Fruit fly (Drosophila melanogaster): Measurements from ENCODE around the gene CG14441.

The CG14441 gene

DNA sequence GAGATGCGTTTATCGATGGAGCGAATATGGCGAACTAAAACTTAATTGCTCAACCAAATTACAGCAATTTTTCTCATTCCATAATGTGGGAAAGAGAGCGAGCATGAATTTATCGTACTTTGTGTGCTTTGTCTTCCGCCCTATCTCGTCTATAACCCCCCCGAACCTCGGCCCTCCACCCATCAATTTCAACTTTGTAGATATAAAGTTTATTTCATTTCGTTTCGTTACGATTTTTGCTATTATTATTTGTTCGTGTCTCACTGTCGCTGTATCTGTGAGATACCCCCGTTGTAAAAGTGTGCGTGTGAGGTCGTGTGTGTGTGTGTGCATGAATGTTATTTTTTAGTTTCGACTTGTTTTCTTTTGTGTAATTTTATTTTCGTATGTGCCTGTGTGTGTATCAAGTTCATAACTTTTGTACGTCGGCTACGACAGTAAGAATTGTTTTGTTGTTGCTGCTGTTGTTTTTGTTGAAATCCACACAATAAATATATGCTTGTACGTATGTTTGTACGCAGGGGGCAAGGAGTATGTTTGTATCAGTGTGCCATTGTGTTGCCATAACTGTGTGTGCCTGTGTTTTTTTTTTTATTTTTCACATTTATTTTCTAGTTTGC, 9.4 kb downstream of the CG14441 start (continued):
- peak; percentile 60 for TF ChIP-seq crol (GFP tag; IDR thresholded peaks at IDR 0.05)
- peak; percentile 58 for TF ChIP-seq exex (tag; optimal IDR thresholded peaks at IDR 0.05)
- TF ChIP-seq CG11560 (tag; IDR thresholded peaks at IDR 0.05), result no peak
- TF ChIP-seq Pdp1 (GFP tag; optimal IDR thresholded peaks at IDR 0.05), result peak in 1 of 2 experiments; percentile 15
- TF ChIP-seq CG14441 (GFP tag; IDR thresholded peaks at IDR 0.05), result peak; percentile 80
- TF ChIP-seq Rfx (GFP tag; IDR thresholded peaks at IDR 0.05), result peak; percentile 20; the same call in 1 of the 2 replicates
- peak in 1 of 2 experiments; percentile 82 for TF ChIP-seq eve (GFP tag; optimal IDR thresholded peaks at IDR 0.05)
- TF ChIP-seq mirr (GFP tag; optimal IDR thresholded peaks at IDR 0.05), result peak; percentile 91
- TF ChIP-seq gsb-n (tag; optimal IDR thresholded peaks at IDR 0.05), result no peak
- peak; percentile 32 for TF ChIP-seq lab (GFP tag; optimal IDR thresholded peaks at IDR 0.05)
- TF ChIP-seq GATAe (GFP tag; conservative IDR thresholded peaks at IDR 0.05), result peak; percentile 23; the same call in 1 of the 2 replicates
- peak; percentile 22 for TF ChIP-seq CG15514 (GFP tag; optimal IDR thresholded peaks at IDR 0.05)
- no peak for TF ChIP-seq tll (GFP tag; optimal IDR thresholded peaks at IDR 0.05)
- TF ChIP-seq bbx (GFP tag; IDR thresholded peaks at IDR 0.05; ENCODE audit: partially characterized antibody), result no peak
- no peak for TF ChIP-seq Nf-YC (tag; optimal IDR thresholded peaks at IDR 0.05)
- TF ChIP-seq CG17186 (GFP tag; optimal IDR thresholded peaks at IDR 0.05), result no peak
- TF ChIP-seq BtbVII (GFP tag; optimal IDR thresholded peaks at IDR 0.05), result no peak
- no peak for TF ChIP-seq Sry-δ (GFP tag; optimal IDR thresholded peaks at IDR 0.05)
- no peak for TF ChIP-seq hbn (GFP tag; IDR thresholded peaks at IDR 0.05; ENCODE audit: partially characterized antibody)
- no peak for TF ChIP-seq CG7987 (GFP tag; optimal IDR thresholded peaks at IDR 0.05)
- peak; percentile 54 for TF ChIP-seq CG5180 (GFP tag; optimal IDR thresholded peaks at IDR 0.05)
- peak; percentile 81 for TF ChIP-seq cg (GFP tag; optimal IDR thresholded peaks at IDR 0.05)
- peak; percentile 20 for TF ChIP-seq sd (tag; optimal IDR thresholded peaks at IDR 0.05)
- TF ChIP-seq caup (GFP tag; optimal IDR thresholded peaks at IDR 0.05; ENCODE audit: severe bottlenecking), result peak; percentile 23
- TF ChIP-seq btn (GFP tag; optimal IDR thresholded peaks at IDR 0.05), result no peak

DNA sequence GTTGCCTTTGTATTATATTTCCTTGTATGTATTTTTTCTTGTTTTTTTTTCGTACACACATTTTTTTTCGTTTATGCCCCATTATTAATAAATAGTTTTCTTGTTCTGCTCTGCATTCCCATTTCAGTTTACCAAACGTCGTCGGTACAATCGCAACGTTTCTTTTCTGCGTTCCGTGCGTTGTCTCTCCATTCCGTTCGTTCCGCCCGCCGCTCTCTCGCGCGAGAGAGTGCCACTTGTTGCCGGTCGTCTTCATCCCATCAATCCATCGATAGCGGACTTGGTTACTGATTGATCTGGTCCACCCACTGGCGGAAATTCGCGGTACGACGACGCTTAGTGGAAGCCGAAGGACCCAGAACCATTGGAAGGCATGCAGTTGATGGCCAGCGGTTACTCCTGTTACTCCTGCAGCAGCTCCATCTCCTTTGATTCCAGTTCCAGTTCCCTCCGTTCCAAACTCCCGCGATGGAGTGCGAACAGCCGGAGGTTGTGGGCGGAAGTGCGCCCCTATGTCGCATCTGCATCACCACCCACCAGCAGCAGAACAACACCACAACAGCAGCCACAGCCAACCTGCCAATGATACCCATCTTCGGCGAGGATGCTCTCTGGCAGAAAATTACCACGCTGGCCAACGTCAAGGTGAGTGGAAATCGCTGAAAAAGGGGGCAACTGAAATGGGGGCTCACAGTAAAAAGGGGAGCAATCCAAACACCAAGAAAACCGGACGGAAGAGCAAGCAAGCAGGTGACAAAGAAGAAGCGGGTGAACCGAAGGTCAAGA, 10.1 kb downstream of the CG14441 start:
- TF ChIP-seq sens (GFP tag) (peak; percentile 64), sd (tag; optimal IDR thresholded peaks at IDR 0.05) (no peak), pfk (GFP tag; optimal IDR thresholded peaks at IDR 0.05) (peak; percentile 95), kah (GFP tag; optimal IDR thresholded peaks at IDR 0.05) (peak; percentile 74), CG11456 (GFP tag; IDR thresholded peaks at IDR 0.05) (no peak), chm (GFP tag; IDR thresholded peaks at IDR 0.05) (0 out of 2 replicates have a peak, but pooled peaks have one; percentile 10), danr (GFP tag; IDR thresholded peaks at IDR 0.05) (no peak), CG34422 (GFP tag; IDR thresholded peaks at IDR 0.05) (no peak), Gsc (GFP tag; IDR thresholded peaks at IDR 0.05) (no peak), Med (GFP tag) (peak; percentile 32), Trl (optimal IDR thresholded peaks at IDR 0.05) (peak; percentile 48 to 50), Trl (GFP tag; optimal IDR thresholded peaks at IDR 0.05) (no peak), vvl (GFP tag; IDR thresholded peaks at IDR 0.05) (no peak), CG17802 (tag; optimal IDR thresholded peaks at IDR 0.05) (no peak), CG32772 (GFP tag; IDR thresholded peaks at IDR 0.05) (no peak), scrt (GFP tag; optimal IDR thresholded peaks at IDR 0.05) (peak; percentile 22)

All from whole organism, embryonic.